Worm (Caenorhabditis elegans) whole organism, mixed stage, embryonic: ENCODE results near the gene C43F9.7.

ENCODE experiments used
- ceh-43 ChIP-seq: fragments of 200-800 bp; sonication (Bioruptor generic); optimal IDR thresholded peaks from 2 replicates; lab custom pipeline; 2018; ENCODE audit warnings: mild to moderate bottlenecking, missing genetic modification characterization, moderate library complexity, missing compliant biosample characterization
- drap-1 ChIP-seq: fragments of 200-800 bp; sonication (Bioruptor generic); optimal IDR thresholded peaks from 3 replicates; lab custom pipeline; 2018; ENCODE audit warnings: mild to moderate bottlenecking, missing genetic modification characterization, missing compliant biosample characterization
- elt-3 ChIP-seq: fragments of 150-350 bp; optimal IDR thresholded peaks from 2 replicates; lab custom pipeline; 2014; ENCODE audit warnings: missing biosample characterization, missing genetic modification characterization
- ham-2 ChIP-seq: fragments of 200-800 bp; sonication (Bioruptor generic); optimal IDR thresholded peaks from 2 replicates; lab custom pipeline; 2018; ENCODE audit warnings: mild to moderate bottlenecking, missing genetic modification characterization, missing compliant biosample characterization
- lin-13 ChIP-seq: fragments of 150-350 bp; optimal IDR thresholded peaks from 2 replicates; lab custom pipeline; 2014; ENCODE audit warnings: missing biosample characterization, missing genetic modification characterization
- nhr-12 ChIP-seq: fragments of 150-350 bp; optimal IDR thresholded peaks from 2 replicates; lab custom pipeline; 2014; ENCODE audit warnings: missing biosample characterization, missing genetic modification characterization
- nhr-237 ChIP-seq: fragments of 150-350 bp; optimal IDR thresholded peaks from 2 replicates; lab custom pipeline; 2014; ENCODE audit warnings: missing biosample characterization, missing genetic modification characterization
- nhr-76 ChIP-seq: sonication (generic microtip); optimal IDR thresholded peaks from 2 replicates; lab custom pipeline; 2017; ENCODE audit warnings: missing biosample characterization, missing genetic modification characterization
- snpc-4 ChIP-seq: fragments of 150-350 bp; optimal IDR thresholded peaks from 2 replicates; lab custom pipeline; 2014; ENCODE audit warnings: missing biosample characterization, missing genetic modification characterization
- unc-120 ChIP-seq: sonication (generic microtip); optimal IDR thresholded peaks from 2 replicates; lab custom pipeline; 2017; ENCODE audit warnings: missing genetic modification characterization, missing compliant biosample characterization; ENCODE audit not compliant: poor library complexity, severe bottlenecking
- unc-39 ChIP-seq: fragments of 150-350 bp; optimal IDR thresholded peaks from 2 replicates; lab custom pipeline; 2014; ENCODE audit warnings: missing biosample characterization, missing genetic modification characterization
- unc-62 ChIP-seq: fragments of 150-350 bp; optimal IDR thresholded peaks from 2 replicates; lab custom pipeline; 2014; ENCODE audit warnings: missing biosample characterization, missing genetic modification reagents, missing genetic modification characterization
- ztf-11 ChIP-seq: fragments of 150-350 bp; optimal IDR thresholded peaks from 2 replicates; lab custom pipeline; 2014; ENCODE audit warnings: missing biosample characterization, missing genetic modification characterization

- TF ChIP-seq nhr-237 (tag; lab: Kevin White, UChicago) (no peak), lin-13 (tag; lab: Kevin White, UChicago) (no peak), unc-62 (GFP tag; lab: Kevin White, UChicago) (no peak), nhr-76 (no peak), nhr-12 (no peak), ztf-11 (no peak), unc-39 (no peak), drap-1 (GFP tag; lab: Kevin White, UChicago) (no peak), unc-120 (no peak), elt-3 (tag; lab: Kevin White, UChicago) (no peak), snpc-4 (tag; lab: Kevin White, UChicago) (no peak), ceh-43 (no peak), ham-2 (no peak)
These were observed 13.2 kb upstream of the C43F9.7 start, which contains the start of gene R09H10.3 for ce11 chrIV:10606575-10607080.
